Worm (Caenorhabditis elegans): ENCODE results near the gene T23G4.127.
A peak's percentile ranks its signal among the peaks of the same experiment; 100 is the strongest.
"Not testable (repeated sequence)": the region's sequence is repeated elsewhere in the genome, so short reads cannot be mapped to it uniquely, and the experiment has no call there.

- not testable (repeated sequence) for TF ChIP-seq unc-39, nhr-76 (tag; optimal IDR thresholded peaks at IDR 0.05)
- TF ChIP-seq ceh-83 (GFP tag; optimal IDR thresholded peaks at IDR 0.05) = peak; percentile 61
These were observed 30.5 kb downstream of the T23G4.127 start for ce11 chrIV:13667975-13668374.
